Worm (Caenorhabditis elegans) whole organism, L4 larva: ENCODE measurements around the gene irld-49.

Experiments used
- F26F4.8 ChIP-seq: fragments of 200-800 bp; sonication (Bioruptor generic); conservative IDR thresholded peaks from 2 replicates; pipeline ENCODE4 v1.3.6; 2022; ENCODE audit warnings: missing genetic modification characterization, missing compliant biosample characterization
- F37D6.2 ChIP-seq: sonication (generic microtip); optimal IDR thresholded peaks from 2 replicates; lab custom pipeline; 2016; ENCODE audit warnings: mild to moderate bottlenecking, missing genetic modification characterization, missing compliant biosample characterization
- F44E2.7 ChIP-seq: fragments of 200-800 bp; sonication (Bioruptor generic); IDR thresholded peaks from 2 replicates; pipeline ENCODE4 v2.1.2; 2022; ENCODE audit warnings: missing genetic modification characterization, missing compliant biosample characterization
- F49E8.2 ChIP-seq: sonication (generic microtip); optimal IDR thresholded peaks from 2 replicates; lab custom pipeline; 2016; ENCODE audit warnings: missing compliant biosample characterization, mild to moderate bottlenecking, missing genetic modification characterization, borderline replicate concordance
- T20F7.1 ChIP-seq: fragments of 200-800 bp; sonication (Bioruptor generic); optimal IDR thresholded peaks from 2 replicates; lab custom pipeline; 2018; ENCODE audit warnings: mild to moderate bottlenecking, missing genetic modification characterization, missing compliant biosample characterization
- ZK337.2 ChIP-seq: fragments of 200-800 bp; sonication (Bioruptor generic); IDR thresholded peaks from 2 replicates; pipeline ENCODE4 v1.3.6; 2022; ENCODE audit warnings: missing genetic modification reagents, missing genetic modification characterization, missing compliant biosample characterization
- aha-1 ChIP-seq: fragments of 150-350 bp; peaks from one replicate; lab custom pipeline; 2014; ENCODE audit warnings: missing biosample characterization, missing genetic modification characterization
- arid-1 ChIP-seq: fragments of 200-800 bp; sonication (Bioruptor generic); conservative IDR thresholded peaks from 2 replicates; pipeline ENCODE4 v1.3.6; 2022; ENCODE audit warnings: missing genetic modification reagents, missing genetic modification characterization, missing compliant biosample characterization
- ceh-20 ChIP-seq: fragments of 200-800 bp; sonication (Bioruptor generic); IDR thresholded peaks from 2 replicates; pipeline ENCODE4 v1.3.6; 2022; ENCODE audit warnings: missing genetic modification reagents, missing genetic modification characterization, missing compliant biosample characterization
- ceh-28 ChIP-seq: fragments of 150-350 bp; optimal IDR thresholded peaks from 2 replicates; lab custom pipeline; 2014; ENCODE audit warnings: missing biosample characterization, missing genetic modification reagents, missing genetic modification characterization
- ceh-32 ChIP-seq: sonication (generic microtip); optimal IDR thresholded peaks from 2 replicates; lab custom pipeline; 2016; ENCODE audit warnings: mild to moderate bottlenecking, missing genetic modification characterization, missing compliant biosample characterization; ENCODE audit not compliant: poor library complexity
- ceh-44 ChIP-seq: fragments of 200-800 bp; sonication (Bioruptor generic); IDR thresholded peaks from 2 replicates; pipeline ENCODE4 v1.3.6; 2022; ENCODE audit warnings: missing genetic modification reagents, missing genetic modification characterization, missing compliant biosample characterization
- ceh-62 ChIP-seq: sonication (generic microtip); optimal IDR thresholded peaks from 2 replicates; lab custom pipeline; 2017; ENCODE audit warnings: missing biosample characterization, missing genetic modification characterization
- ceh-82 ChIP-seq: sonication (generic microtip); optimal IDR thresholded peaks from 2 replicates; lab custom pipeline; 2017; ENCODE audit warnings: missing biosample characterization, missing genetic modification characterization
- ces-1 ChIP-seq: fragments of 150-350 bp; sonication (generic microtip); optimal IDR thresholded peaks from 4 replicates; lab custom pipeline; 2014; ENCODE audit warnings: missing biosample characterization, missing genetic modification reagents, missing genetic modification characterization
- daf-16 ChIP-seq, 3 experiments: sonication (generic microtip); optimal IDR thresholded peaks; 2 replicates each; lab custom pipeline; 2016 to 2017; ENCODE audit warnings: missing genetic modification characterization in 3 of 3, missing genetic modification reagents in 3 of 3, mild to moderate bottlenecking in 2 of 3, missing compliant biosample characterization in 2 of 3, missing biosample characterization in 1 of 3, moderate library complexity in 1 of 3
- dmd-6 ChIP-seq: fragments of 200-800 bp; sonication (Bioruptor generic); IDR thresholded peaks from 2 replicates; pipeline ENCODE4 v1.3.6; 2022; ENCODE audit warnings: missing genetic modification reagents, missing genetic modification characterization, missing compliant biosample characterization
- dmd-8 ChIP-seq: fragments of 200-800 bp; sonication (Bioruptor generic); IDR thresholded peaks from 2 replicates; pipeline ENCODE4 v1.3.6; 2022; ENCODE audit warnings: missing genetic modification characterization, missing compliant biosample characterization
- dpl-1 ChIP-seq: fragments of 150-350 bp; optimal IDR thresholded peaks from 2 replicates; lab custom pipeline; 2014; ENCODE audit warnings: missing biosample characterization, missing genetic modification reagents, missing genetic modification characterization
- dve-1 ChIP-seq: sonication (generic microtip); optimal IDR thresholded peaks from 2 replicates; lab custom pipeline; 2017; ENCODE audit warnings: antibody characterized with exemption, mild to moderate bottlenecking, missing genetic modification characterization, missing compliant biosample characterization; ENCODE audit not compliant: insufficient read depth
- egl-43 ChIP-seq: fragments of 200-800 bp; sonication (Bioruptor generic); IDR thresholded peaks from 2 replicates; pipeline ENCODE4 v1.3.6; 2022; ENCODE audit warnings: missing genetic modification reagents, missing genetic modification characterization, missing compliant biosample characterization
- fos-1 ChIP-seq: fragments of 150-350 bp; optimal IDR thresholded peaks from 2 replicates; lab custom pipeline; 2014; ENCODE audit warnings: missing biosample characterization, missing genetic modification characterization
- hlh-30 ChIP-seq: sonication (generic microtip); optimal IDR thresholded peaks from 2 replicates; lab custom pipeline; 2017; ENCODE audit warnings: antibody characterized with exemption, mild to moderate bottlenecking, missing genetic modification characterization, missing compliant biosample characterization; ENCODE audit not compliant: insufficient read depth
- hmg-1.1 ChIP-seq: fragments of 200-800 bp; sonication (Bioruptor generic); IDR thresholded peaks from 2 replicates; pipeline ENCODE4 v1.3.6; 2022; ENCODE audit warnings: missing genetic modification reagents, missing genetic modification characterization, missing compliant biosample characterization
- lin-1 ChIP-seq: fragments of 200-800 bp; sonication (Bioruptor generic); IDR thresholded peaks from 2 replicates; pipeline ENCODE4 v1.3.6; 2022; ENCODE audit warnings: missing genetic modification reagents, missing genetic modification characterization, missing compliant biosample characterization
- lin-13 ChIP-seq: fragments of 150-350 bp; optimal IDR thresholded peaks from 2 replicates; lab custom pipeline; 2014; ENCODE audit warnings: missing biosample characterization, missing genetic modification reagents, missing genetic modification characterization
- lin-38 ChIP-seq: fragments of 200-800 bp; sonication (Bioruptor generic); IDR thresholded peaks from 2 replicates; pipeline ENCODE4 v1.3.6; 2022; ENCODE audit warnings: missing genetic modification reagents, missing genetic modification characterization, missing compliant biosample characterization
- lsy-2 ChIP-seq, 2 experiments: fragments of 150-350 bp in 1 of 2; sonication (generic microtip) in 1 of 2; optimal IDR thresholded peaks; 2 replicates each; lab custom pipeline; 2014 to 2017; ENCODE audit warnings: missing biosample characterization in 2 of 2, missing genetic modification characterization in 2 of 2
- madf-9 ChIP-seq: fragments of 200-800 bp; sonication (Bioruptor generic); conservative IDR thresholded peaks from 2 replicates; pipeline ENCODE4 v1.3.6; 2022; ENCODE audit warnings: missing genetic modification reagents, missing genetic modification characterization, missing compliant biosample characterization
- mdl-1 ChIP-seq, 2 experiments: fragments of 150-350 bp in 1 of 2; sonication (generic microtip) in 1 of 2; optimal IDR thresholded peaks; 2 replicates each; lab custom pipeline; 2014 to 2017; ENCODE audit warnings: missing biosample characterization in 2 of 2, missing genetic modification characterization in 2 of 2
- mep-1 ChIP-seq: fragments of 150-350 bp; sonication (generic microtip); optimal IDR thresholded peaks from 3 replicates; lab custom pipeline; 2014; ENCODE audit warnings: missing biosample characterization, missing genetic modification characterization
- mes-2 ChIP-seq: sonication (generic microtip); optimal IDR thresholded peaks from 2 replicates; lab custom pipeline; 2016; ENCODE audit warnings: missing genotype, mild to moderate bottlenecking, missing genetic modification characterization, missing compliant biosample characterization; ENCODE audit not compliant: poor library complexity, severe bottlenecking
- mxl-3 ChIP-seq: fragments of 200-800 bp; sonication (Bioruptor generic); optimal IDR thresholded peaks from 2 replicates; lab custom pipeline; 2018; ENCODE audit warnings: mild to moderate bottlenecking, missing genetic modification characterization, missing compliant biosample characterization
- nhr-102 ChIP-seq: sonication (generic microtip); optimal IDR thresholded peaks from 2 replicates; lab custom pipeline; 2016; ENCODE audit warnings: mild to moderate bottlenecking, missing genetic modification characterization, moderate library complexity, missing compliant biosample characterization
- nhr-11 ChIP-seq: fragments of 150-350 bp; optimal IDR thresholded peaks from 2 replicates; lab custom pipeline; 2014; ENCODE audit warnings: missing biosample characterization, missing genetic modification characterization
- nhr-237 ChIP-seq: sonication (generic microtip); optimal IDR thresholded peaks from 2 replicates; lab custom pipeline; 2017; ENCODE audit warnings: missing biosample characterization, missing genetic modification characterization
- nhr-41 ChIP-seq: fragments of 200-800 bp; sonication (Bioruptor generic); IDR thresholded peaks from 2 replicates; pipeline ENCODE4 v1.3.6; 2022; ENCODE audit warnings: missing genetic modification reagents, missing genetic modification characterization, missing compliant biosample characterization
- nhr-76 ChIP-seq: fragments of 150-350 bp; optimal IDR thresholded peaks from 2 replicates; lab custom pipeline; 2014; ENCODE audit warnings: missing biosample characterization, missing genetic modification characterization
- nhr-77 ChIP-seq: fragments of 150-350 bp; optimal IDR thresholded peaks from 2 replicates; lab custom pipeline; 2014; ENCODE audit warnings: missing biosample characterization, missing genetic modification characterization
- php-3 ChIP-seq: fragments of 200-800 bp; sonication (Bioruptor generic); IDR thresholded peaks from 2 replicates; pipeline ENCODE4 v1.3.6; 2022; ENCODE audit warnings: missing genetic modification reagents, missing genetic modification characterization, missing compliant biosample characterization
- pqm-1 ChIP-seq: sonication (generic microtip); optimal IDR thresholded peaks from 2 replicates; lab custom pipeline; 2017; ENCODE audit warnings: missing biosample characterization, missing genetic modification characterization
- rbr-2 ChIP-seq: sonication (generic microtip); optimal IDR thresholded peaks from 2 replicates; lab custom pipeline; 2016; ENCODE audit warnings: missing genotype, missing genetic modification characterization, missing compliant biosample characterization
- saeg-2 ChIP-seq: fragments of 200-800 bp; sonication (Bioruptor generic); IDR thresholded peaks from 2 replicates; pipeline ENCODE4 v1.3.6; 2022; ENCODE audit warnings: missing genetic modification reagents, missing genetic modification characterization, missing compliant biosample characterization
- sdz-12 ChIP-seq: fragments of 200-800 bp; sonication (Bioruptor generic); optimal IDR thresholded peaks from 2 replicates; lab custom pipeline; 2018; ENCODE audit warnings: mild to moderate bottlenecking, missing genetic modification characterization, missing compliant biosample characterization
- snpc-1.2 ChIP-seq: fragments of 200-800 bp; sonication (Bioruptor generic); IDR thresholded peaks from 2 replicates; pipeline ENCODE4 v1.3.6; 2022; ENCODE audit warnings: missing genetic modification reagents, missing genetic modification characterization, missing compliant biosample characterization
- tag-97 ChIP-seq: fragments of 200-800 bp; sonication (Bioruptor generic); IDR thresholded peaks from 2 replicates; pipeline ENCODE4 v1.3.6; 2022; ENCODE audit warnings: missing genetic modification characterization, missing compliant biosample characterization
- zag-1 ChIP-seq: fragments of 150-350 bp; optimal IDR thresholded peaks from 2 replicates; lab custom pipeline; 2014; ENCODE audit warnings: missing biosample characterization, missing genetic modification characterization
- zip-11 ChIP-seq: fragments of 200-800 bp; sonication (Bioruptor generic); IDR thresholded peaks from 2 replicates; pipeline ENCODE4 v1.3.6; 2022; ENCODE audit warnings: missing genetic modification characterization, missing compliant biosample characterization

The irld-49 gene

ce11 chrII:2987122-2987556 is 43.2 kb downstream of the irld-49 start (continued):
- TF ChIP-seq egl-43 (GFP tag; lab: Robert Waterston, UW) = peak; percentile 75
- TF ChIP-seq sdz-12 (GFP tag; lab: Kevin White, UChicago) = peak; percentile 41
- 0 out of 2 replicates have a peak, but pooled peaks have one; percentile 5 for TF ChIP-seq lin-38 (GFP tag; lab: Robert Waterston, UW)
- no peak for TF ChIP-seq mxl-3
- no peak for TF ChIP-seq lsy-2 (tag; optimal IDR thresholded peaks at IDR 0.05; lab: Kevin White, UChicago)
- TF ChIP-seq ceh-20 (GFP tag; lab: Robert Waterston, UW) = no peak

ce11 chrII:2987854-2988350 is 43.9 kb downstream of the irld-49 start, which contains the start of gene lido-7:
TSS of gene lido-7 (plus strand) at chrII:2988300.
- no peak for TF ChIP-seq ceh-32 (tag; lab: Kevin White, UChicago)
- TF ChIP-seq zip-11 = no peak
- TF ChIP-seq F26F4.8 (GFP tag; lab: Robert Waterston, UW) = no peak
- TF ChIP-seq nhr-11 (tag; lab: Kevin White, UChicago) = no peak
- TF ChIP-seq snpc-1.2 = no peak
- no peak for TF ChIP-seq T20F7.1 (GFP tag; lab: Kevin White, UChicago)
- TF ChIP-seq ceh-82 (tag; lab: Kevin White, UChicago) = no peak
- TF ChIP-seq pqm-1 (tag; lab: Kevin White, UChicago) = no peak
- TF ChIP-seq madf-9 (GFP tag; lab: Robert Waterston, UW) = no peak
- no peak for TF ChIP-seq tag-97 (GFP tag; lab: Robert Waterston, UW)
- no peak for TF ChIP-seq ceh-62 (tag; lab: Kevin White, UChicago)
- peak; percentile 61 for TF ChIP-seq mes-2 (tag; lab: Kevin White, UChicago)
- no peak for TF ChIP-seq ceh-28 (tag; lab: Kevin White, UChicago)
- TF ChIP-seq aha-1 (tag; lab: Kevin White, UChicago) = no peak
- peak; percentile 49 for TF ChIP-seq hlh-30
- peak; percentile 74 for TF ChIP-seq hmg-1.1
- no peak for TF ChIP-seq F44E2.7 (GFP tag; lab: Robert Waterston, UW)
- peak; percentile 62; the same call in 1 of the 2 replicates for TF ChIP-seq egl-43 (GFP tag; lab: Robert Waterston, UW)
- TF ChIP-seq dmd-8 (GFP tag; lab: Robert Waterston, UW) = no peak
- TF ChIP-seq arid-1 (GFP tag; lab: Robert Waterston, UW) = no peak
- TF ChIP-seq rbr-2 = peak; percentile 52
- TF ChIP-seq F49E8.2 (tag; lab: Kevin White, UChicago) = no peak
- TF ChIP-seq saeg-2 (GFP tag; lab: Robert Waterston, UW) = no peak
- peak; percentile 73 for TF ChIP-seq dmd-6 (GFP tag; lab: Robert Waterston, UW)
- TF ChIP-seq nhr-77 (tag; lab: Kevin White, UChicago) = no peak
- peak; percentile 8 for TF ChIP-seq dpl-1 (GFP tag; lab: Kevin White, UChicago)
- TF ChIP-seq lin-13 = no peak
- TF ChIP-seq nhr-41 = 0 out of 2 replicates have a peak, but pooled peaks have one; percentile 26
- no peak for TF ChIP-seq fos-1 (tag; lab: Kevin White, UChicago)
- TF ChIP-seq zag-1 (tag; lab: Kevin White, UChicago) = no peak
- TF ChIP-seq nhr-102 = no peak
- peak; percentile 13 for TF ChIP-seq dve-1 (tag; lab: Kevin White, UChicago)
- no peak for TF ChIP-seq nhr-237 (tag; lab: Kevin White, UChicago)
- TF ChIP-seq F37D6.2 = no peak
- no peak for TF ChIP-seq daf-16 (GFP tag; optimal IDR thresholded peaks at IDR 0.05; lab: Kevin White, UChicago)
- no peak for TF ChIP-seq daf-16 (tag; optimal IDR thresholded peaks at IDR 0.05; lab: Kevin White, UChicago)
- TF ChIP-seq nhr-76 = no peak
- no peak for TF ChIP-seq ZK337.2
- no peak for TF ChIP-seq php-3
- TF ChIP-seq lsy-2 (tag; optimal IDR thresholded peaks at IDR 0.05; lab: Kevin White, UChicago) = peak in 1 of 2 experiments; percentile 46
- no peak for TF ChIP-seq ceh-44 (GFP tag; lab: Robert Waterston, UW)
- no peak for TF ChIP-seq ces-1
- no peak for TF ChIP-seq lin-1 (GFP tag; lab: Robert Waterston, UW)
- peak in 1 of 2 experiments; percentile 46 for TF ChIP-seq mdl-1 (tag; optimal IDR thresholded peaks at IDR 0.05; lab: Kevin White, UChicago)
- TF ChIP-seq mep-1 = peak; percentile 48
